Worm (Caenorhabditis elegans) whole organism, L4 larva: ENCODE measurements around the gene C34F11.5.

ENCODE experiments used
- D1046.2 ChIP-seq: fragments of 200-800 bp; sonication (Bioruptor generic); IDR thresholded peaks from 2 replicates; pipeline ENCODE4 v1.3.6; 2022; ENCODE audit warnings: missing genetic modification characterization, missing compliant biosample characterization
- F10B5.3 ChIP-seq: sonication (generic microtip); optimal IDR thresholded peaks from 2 replicates; lab custom pipeline; 2016; ENCODE audit warnings: mild to moderate bottlenecking, missing genetic modification characterization, missing compliant biosample characterization
- F26F4.8 ChIP-seq: fragments of 200-800 bp; sonication (Bioruptor generic); conservative IDR thresholded peaks from 2 replicates; pipeline ENCODE4 v1.3.6; 2022; ENCODE audit warnings: missing genetic modification characterization, missing compliant biosample characterization
- F44E2.7 ChIP-seq: fragments of 200-800 bp; sonication (Bioruptor generic); IDR thresholded peaks from 2 replicates; pipeline ENCODE4 v2.1.2; 2022; ENCODE audit warnings: missing genetic modification characterization, missing compliant biosample characterization
- R02D3.7 ChIP-seq: fragments of 150-350 bp; sonication (generic microtip); optimal IDR thresholded peaks from 3 replicates; lab custom pipeline; 2014; ENCODE audit warnings: missing biosample characterization, missing genetic modification characterization
- Y105C5A.15 ChIP-seq: fragments of 200-800 bp; sonication (Bioruptor generic); IDR thresholded peaks from 2 replicates; pipeline ENCODE4 v1.3.6; 2022; ENCODE audit warnings: missing genetic modification characterization, missing compliant biosample characterization
- ZK337.2 ChIP-seq: fragments of 200-800 bp; sonication (Bioruptor generic); IDR thresholded peaks from 2 replicates; pipeline ENCODE4 v1.3.6; 2022; ENCODE audit warnings: missing genetic modification reagents, missing genetic modification characterization, missing compliant biosample characterization
- ZK546.5 ChIP-seq, 2 experiments: sonication (generic microtip); optimal IDR thresholded peaks; 2 replicates each; lab custom pipeline; 2017; ENCODE audit warnings: missing biosample characterization in 2 of 2, missing genetic modification characterization in 2 of 2
- aly-2 ChIP-seq: sonication (generic microtip); optimal IDR thresholded peaks from 2 replicates; lab custom pipeline; 2018; ENCODE audit warnings: missing biosample characterization, missing genetic modification characterization
- ama-1 ChIP-seq: fragments of 150-350 bp; optimal IDR thresholded peaks from 2 replicates; lab custom pipeline; 2014; ENCODE audit warnings: inconsistent platforms, mixed read lengths
- attf-4 ChIP-seq: sonication (generic microtip); optimal IDR thresholded peaks from 3 replicates; lab custom pipeline; 2017; ENCODE audit warnings: missing biosample characterization, missing genetic modification characterization
- ceh-20 ChIP-seq: fragments of 200-800 bp; sonication (Bioruptor generic); IDR thresholded peaks from 2 replicates; pipeline ENCODE4 v1.3.6; 2022; ENCODE audit warnings: missing genetic modification reagents, missing genetic modification characterization, missing compliant biosample characterization
- ceh-32 ChIP-seq: sonication (generic microtip); optimal IDR thresholded peaks from 2 replicates; lab custom pipeline; 2016; ENCODE audit warnings: mild to moderate bottlenecking, missing genetic modification characterization, missing compliant biosample characterization; ENCODE audit not compliant: poor library complexity
- ceh-62 ChIP-seq: sonication (generic microtip); optimal IDR thresholded peaks from 2 replicates; lab custom pipeline; 2017; ENCODE audit warnings: missing biosample characterization, missing genetic modification characterization
- ces-1 ChIP-seq: fragments of 150-350 bp; sonication (generic microtip); optimal IDR thresholded peaks from 4 replicates; lab custom pipeline; 2014; ENCODE audit warnings: missing biosample characterization, missing genetic modification reagents, missing genetic modification characterization
- daf-12 ChIP-seq: fragments of 150-350 bp; optimal IDR thresholded peaks from 2 replicates; lab custom pipeline; 2014; ENCODE audit warnings: missing biosample characterization, missing genetic modification reagents, missing genetic modification characterization
- daf-16 ChIP-seq, 3 experiments: sonication (generic microtip); optimal IDR thresholded peaks; 2 replicates each; lab custom pipeline; 2016 to 2017; ENCODE audit warnings: missing genetic modification characterization in 3 of 3, missing genetic modification reagents in 3 of 3, mild to moderate bottlenecking in 2 of 3, missing compliant biosample characterization in 2 of 3, missing biosample characterization in 1 of 3, moderate library complexity in 1 of 3
- daf-19 ChIP-seq: fragments of 200-800 bp; sonication (Bioruptor generic); conservative IDR thresholded peaks from 2 replicates; pipeline ENCODE4 v1.3.6; 2022; ENCODE audit warnings: missing genetic modification characterization, missing compliant biosample characterization
- dmd-6 ChIP-seq: fragments of 200-800 bp; sonication (Bioruptor generic); IDR thresholded peaks from 2 replicates; pipeline ENCODE4 v1.3.6; 2022; ENCODE audit warnings: missing genetic modification reagents, missing genetic modification characterization, missing compliant biosample characterization
- dmd-9 ChIP-seq: fragments of 200-800 bp; sonication (Bioruptor generic); IDR thresholded peaks from 2 replicates; pipeline ENCODE4 v1.3.6; 2022; ENCODE audit warnings: missing genetic modification reagents, missing genetic modification characterization, missing compliant biosample characterization
- egl-43 ChIP-seq: fragments of 200-800 bp; sonication (Bioruptor generic); IDR thresholded peaks from 2 replicates; pipeline ENCODE4 v1.3.6; 2022; ENCODE audit warnings: missing genetic modification reagents, missing genetic modification characterization, missing compliant biosample characterization
- fkh-10 ChIP-seq: fragments of 150-350 bp; optimal IDR thresholded peaks from 2 replicates; lab custom pipeline; 2014; ENCODE audit warnings: missing biosample characterization, missing genetic modification reagents, missing genetic modification characterization
- fos-1 ChIP-seq: fragments of 150-350 bp; optimal IDR thresholded peaks from 2 replicates; lab custom pipeline; 2014; ENCODE audit warnings: missing biosample characterization, missing genetic modification characterization
- hlh-30 ChIP-seq: sonication (generic microtip); optimal IDR thresholded peaks from 2 replicates; lab custom pipeline; 2017; ENCODE audit warnings: antibody characterized with exemption, mild to moderate bottlenecking, missing genetic modification characterization, missing compliant biosample characterization; ENCODE audit not compliant: insufficient read depth
- hmg-1.1 ChIP-seq: fragments of 200-800 bp; sonication (Bioruptor generic); IDR thresholded peaks from 2 replicates; pipeline ENCODE4 v1.3.6; 2022; ENCODE audit warnings: missing genetic modification reagents, missing genetic modification characterization, missing compliant biosample characterization
- lin-1 ChIP-seq: fragments of 200-800 bp; sonication (Bioruptor generic); IDR thresholded peaks from 2 replicates; pipeline ENCODE4 v1.3.6; 2022; ENCODE audit warnings: missing genetic modification reagents, missing genetic modification characterization, missing compliant biosample characterization
- lin-29 ChIP-seq: fragments of 200-800 bp; sonication (Bioruptor generic); IDR thresholded peaks from 2 replicates; pipeline ENCODE4 v1.3.6; 2022; ENCODE audit warnings: missing genetic modification reagents, missing genetic modification characterization, missing compliant biosample characterization
- madf-5 ChIP-seq, 2 experiments: fragments of 200-800 bp; sonication (Bioruptor generic); IDR thresholded peaks; 2 replicates each; pipeline ENCODE4 v1.3.6; 2022; ENCODE audit warnings: missing compliant biosample characterization in 2 of 2, missing genetic modification characterization in 2 of 2
- mdt-29 ChIP-seq: fragments of 200-800 bp; sonication (Bioruptor generic); IDR thresholded peaks from 2 replicates; pipeline ENCODE4 v1.3.6; 2022; ENCODE audit warnings: missing genetic modification reagents, missing genetic modification characterization, missing compliant biosample characterization
- mep-1 ChIP-seq: fragments of 150-350 bp; sonication (generic microtip); optimal IDR thresholded peaks from 3 replicates; lab custom pipeline; 2014; ENCODE audit warnings: missing biosample characterization, missing genetic modification characterization
- mxl-3 ChIP-seq: fragments of 200-800 bp; sonication (Bioruptor generic); optimal IDR thresholded peaks from 2 replicates; lab custom pipeline; 2018; ENCODE audit warnings: mild to moderate bottlenecking, missing genetic modification characterization, missing compliant biosample characterization
- nhr-10 ChIP-seq: fragments of 150-350 bp; optimal IDR thresholded peaks from 2 replicates; lab custom pipeline; 2014; ENCODE audit warnings: missing biosample characterization, missing genetic modification characterization
- nhr-11 ChIP-seq: fragments of 150-350 bp; optimal IDR thresholded peaks from 2 replicates; lab custom pipeline; 2014; ENCODE audit warnings: missing biosample characterization, missing genetic modification characterization
- nhr-237 ChIP-seq: sonication (generic microtip); optimal IDR thresholded peaks from 2 replicates; lab custom pipeline; 2017; ENCODE audit warnings: missing biosample characterization, missing genetic modification characterization
- nhr-42 ChIP-seq: fragments of 200-800 bp; sonication (Bioruptor generic); IDR thresholded peaks from 2 replicates; pipeline ENCODE4 v1.3.6; 2022; ENCODE audit warnings: missing genetic modification characterization, missing compliant biosample characterization
- nhr-77 ChIP-seq: fragments of 150-350 bp; optimal IDR thresholded peaks from 2 replicates; lab custom pipeline; 2014; ENCODE audit warnings: missing biosample characterization, missing genetic modification characterization
- pha-4 ChIP-seq, 2 experiments: fragments of 150-350 bp in 1 of 2; fragments of 200-800 bp in 1 of 2; sonication (Bioruptor generic) in 1 of 2; IDR thresholded peaks in 1 of 2; optimal IDR thresholded peaks in 1 of 2; 2 replicates each; pipeline versions ENCODE4 v1.3.6 to Lab custom; 2014 to 2022; ENCODE audit warnings: missing genetic modification characterization in 2 of 2, missing genetic modification reagents in 2 of 2, missing biosample characterization in 1 of 2, missing compliant biosample characterization in 1 of 2
- rbr-2 ChIP-seq: sonication (generic microtip); optimal IDR thresholded peaks from 2 replicates; lab custom pipeline; 2016; ENCODE audit warnings: missing genotype, missing genetic modification characterization, missing compliant biosample characterization
- saeg-2 ChIP-seq: fragments of 200-800 bp; sonication (Bioruptor generic); IDR thresholded peaks from 2 replicates; pipeline ENCODE4 v1.3.6; 2022; ENCODE audit warnings: missing genetic modification reagents, missing genetic modification characterization, missing compliant biosample characterization
- snpc-1.2 ChIP-seq: fragments of 200-800 bp; sonication (Bioruptor generic); IDR thresholded peaks from 2 replicates; pipeline ENCODE4 v1.3.6; 2022; ENCODE audit warnings: missing genetic modification reagents, missing genetic modification characterization, missing compliant biosample characterization
- snpc-4 ChIP-seq: fragments of 150-350 bp; optimal IDR thresholded peaks from 2 replicates; lab custom pipeline; 2014; ENCODE audit warnings: missing biosample characterization, missing genetic modification characterization
- spr-1 ChIP-seq: sonication (generic microtip); optimal IDR thresholded peaks from 2 replicates; lab custom pipeline; 2016; ENCODE audit warnings: mild to moderate bottlenecking, missing genetic modification characterization, missing compliant biosample characterization
- spr-3 ChIP-seq: fragments of 200-800 bp; sonication (Bioruptor generic); optimal IDR thresholded peaks from 2 replicates; lab custom pipeline; 2018; ENCODE audit warnings: mild to moderate bottlenecking, missing genetic modification characterization, missing compliant biosample characterization
- tra-1 ChIP-seq: fragments of 200-800 bp; sonication (Bioruptor generic); IDR thresholded peaks from 2 replicates; pipeline ENCODE4 v1.3.6; 2022; ENCODE audit warnings: missing genetic modification reagents, missing genetic modification characterization, missing compliant biosample characterization
- unc-130 ChIP-seq: sonication (generic microtip); optimal IDR thresholded peaks from 2 replicates; lab custom pipeline; 2016; ENCODE audit warnings: missing genetic modification reagents, missing genetic modification characterization, missing compliant biosample characterization
- unc-62 ChIP-seq, 3 experiments: fragments of 150-350 bp in 1 of 3; sonication (generic microtip); optimal IDR thresholded peaks in 2 of 3; peaks in 1 of 3; 1 replicate in 1 of 3; 2 replicates in 2 of 3; lab custom pipeline; 2014 to 2017; ENCODE audit warnings: missing biosample characterization in 3 of 3, missing genetic modification characterization in 3 of 3, missing genetic modification reagents in 3 of 3, missing genotype in 1 of 3
- vab-7 ChIP-seq: fragments of 200-800 bp; sonication (Bioruptor generic); IDR thresholded peaks from 2 replicates; pipeline ENCODE4 v1.3.6; 2022; ENCODE audit warnings: missing genetic modification reagents, missing genetic modification characterization, missing compliant biosample characterization
- zag-1 ChIP-seq: fragments of 150-350 bp; optimal IDR thresholded peaks from 2 replicates; lab custom pipeline; 2014; ENCODE audit warnings: missing biosample characterization, missing genetic modification characterization
- zfp-3 ChIP-seq: fragments of 200-800 bp; sonication (Bioruptor generic); conservative IDR thresholded peaks from 2 replicates; pipeline ENCODE4 v1.3.6; 2022; ENCODE audit warnings: missing genetic modification reagents, missing genetic modification characterization, missing compliant biosample characterization
- ztf-7 ChIP-seq: fragments of 150-350 bp; optimal IDR thresholded peaks from 2 replicates; lab custom pipeline; 2014; ENCODE audit warnings: missing biosample characterization, missing genetic modification characterization

The C34F11.5 gene

ce11 chrII:5182451-5182850 lies 13.2 kb upstream of the C34F11.5 start (continued):
- TF ChIP-seq saeg-2 (0 out of 2 replicates have a peak, but pooled peaks have one; percentile 24), lin-29 (GFP tag; lab: Robert Waterston, UW) (no peak), spr-3 (no peak), pha-4 (GFP tag; IDR thresholded peaks at IDR 0.05; lab: Robert Waterston, UW) (no peak), pha-4 (tag; optimal IDR thresholded peaks at IDR 0.05; lab: Kevin White, UChicago) (no peak), daf-16 (GFP tag; optimal IDR thresholded peaks at IDR 0.05; lab: Kevin White, UChicago) (peak in 1 of 2 experiments; percentile 65), daf-16 (tag; optimal IDR thresholded peaks at IDR 0.05; lab: Kevin White, UChicago) (peak; percentile 87), zfp-3 (GFP tag; lab: Robert Waterston, UW) (0 out of 2 replicates have a peak, but pooled peaks have one; percentile 34), tra-1 (GFP tag; lab: Robert Waterston, UW) (peak; percentile 83), F44E2.7 (no peak), zag-1 (no peak), lin-1 (GFP tag; lab: Robert Waterston, UW) (peak; percentile 71; the same call in 1 of the 2 replicates), daf-12 (tag; lab: Kevin White, UChicago) (no peak), ama-1 (lab: Kevin White, UChicago) (peak; percentile 7), fkh-10 (GFP tag; lab: Kevin White, UChicago) (no peak), snpc-1.2 (no peak), R02D3.7 (tag; lab: Kevin White, UChicago) (no peak), dmd-6 (GFP tag; lab: Robert Waterston, UW) (peak; percentile 97), hmg-1.1 (peak; percentile 67), F10B5.3 (tag; lab: Kevin White, UChicago) (no peak), F26F4.8 (GFP tag; lab: Robert Waterston, UW) (no peak), madf-5 (GFP tag; IDR thresholded peaks at IDR 0.05; lab: Robert Waterston, UW) (no peak), ztf-7 (peak; percentile 5), daf-19 (GFP tag; lab: Robert Waterston, UW) (no peak), ceh-62 (no peak), rbr-2 (tag; lab: Kevin White, UChicago) (peak; percentile 49), nhr-77 (tag; lab: Kevin White, UChicago) (peak; percentile 61), mep-1 (tag; lab: Kevin White, UChicago) (peak; percentile 65), fos-1 (no peak), ZK546.5 (tag; optimal IDR thresholded peaks at IDR 0.05; lab: Kevin White, UChicago) (no peak), hlh-30 (tag; lab: Kevin White, UChicago) (peak; percentile 98), ceh-20 (GFP tag; lab: Robert Waterston, UW) (peak; percentile 80; the same call in 1 of the 2 replicates), D1046.2 (no peak), ces-1 (no peak), nhr-10 (tag; lab: Kevin White, UChicago) (peak; percentile 20), dmd-9 (GFP tag; lab: Robert Waterston, UW) (no peak), aly-2 (tag; lab: Kevin White, UChicago) (no peak), nhr-42 (GFP tag; lab: Robert Waterston, UW) (peak; percentile 57; the same call in 1 of the 2 replicates), ceh-32 (tag; lab: Kevin White, UChicago) (no peak), ZK337.2 (GFP tag; lab: Robert Waterston, UW) (no peak), nhr-11 (tag; lab: Kevin White, UChicago) (peak; percentile 58), nhr-237 (tag; lab: Kevin White, UChicago) (no peak), vab-7 (no peak), unc-130 (GFP tag; lab: Kevin White, UChicago) (no peak), unc-62 (GFP tag; optimal IDR thresholded peaks at IDR 0.05 in 1 of 2; lab: Kevin White, UChicago) (peak in 1 of 2 experiments; percentile 67), unc-62 (tag; optimal IDR thresholded peaks at IDR 0.05; lab: Kevin White, UChicago) (no peak), attf-4 (no peak), mxl-3 (peak; percentile 94), Y105C5A.15 (GFP tag; lab: Robert Waterston, UW) (no peak), snpc-4 (tag; lab: Kevin White, UChicago) (no peak), spr-1 (tag; lab: Kevin White, UChicago) (peak; percentile 62), egl-43 (GFP tag; lab: Robert Waterston, UW) (peak; percentile 61; the same call in 1 of the 2 replicates), mdt-29 (GFP tag; lab: Robert Waterston, UW) (peak; percentile 53; the same call in 1 of the 2 replicates)
